Worm (Caenorhabditis elegans) whole organism, young adult: ENCODE results near the gene T04A11.4.
"Not testable (repeated sequence)": the region's sequence is repeated elsewhere in the genome, so short reads cannot be mapped to it uniquely, and the experiment has no call there.

ENCODE experiments used
- B0035.1 ChIP-seq: sonication (generic microtip); optimal IDR thresholded peaks from 2 replicates; lab custom pipeline; 2016; ENCODE audit warnings: missing genetic modification characterization, mild to moderate bottlenecking, missing compliant biosample characterization, missing genotype, missing genetic modification reagents
- F33H1.4 ChIP-seq: fragments of 200-800 bp; sonication (Bioruptor generic); IDR thresholded peaks from 2 replicates; pipeline ENCODE4 v1.3.6; 2022; ENCODE audit warnings: missing genetic modification reagents, missing genetic modification characterization, missing compliant biosample characterization
- F39B2.1 ChIP-seq: fragments of 200-800 bp; sonication (Bioruptor generic); IDR thresholded peaks from 2 replicates; pipeline ENCODE4 v1.3.6; 2022; ENCODE audit warnings: missing genetic modification reagents, missing genetic modification characterization, missing compliant biosample characterization
- K12H6.12 ChIP-seq: fragments of 200-800 bp; sonication (Bioruptor generic); optimal IDR thresholded peaks from 2 replicates; lab custom pipeline; 2018; ENCODE audit warnings: mild to moderate bottlenecking, missing genetic modification characterization, missing compliant biosample characterization
- T07F8.4 ChIP-seq: sonication (generic microtip); optimal IDR thresholded peaks from 2 replicates; lab custom pipeline; 2016; ENCODE audit warnings: mild to moderate bottlenecking, missing genetic modification characterization, moderate library complexity, missing compliant biosample characterization
- T26A5.8 ChIP-seq: sonication (generic microtip); optimal IDR thresholded peaks from 2 replicates; lab custom pipeline; 2016; ENCODE audit warnings: missing genetic modification characterization, missing compliant biosample characterization
- Y53F4B.3 ChIP-seq: fragments of 200-800 bp; sonication (Bioruptor generic); IDR thresholded peaks from 2 replicates; pipeline ENCODE4 v1.3.6; 2022; ENCODE audit warnings: missing genetic modification reagents, missing genetic modification characterization, missing compliant biosample characterization
- Y56A3A.18 ChIP-seq: fragments of 200-800 bp; sonication (Bioruptor generic); IDR thresholded peaks from 2 replicates; pipeline ENCODE4 v1.3.6; 2022; ENCODE audit warnings: missing genetic modification reagents, missing genetic modification characterization, missing compliant biosample characterization
- Y95B8A.8 ChIP-seq: fragments of 200-800 bp; sonication (Bioruptor generic); IDR thresholded peaks from 2 replicates; pipeline ENCODE4 v1.3.6; 2022; ENCODE audit warnings: missing genetic modification reagents, missing genetic modification characterization, missing compliant biosample characterization
- ZK185.1 ChIP-seq: sonication (generic microtip); optimal IDR thresholded peaks from 2 replicates; lab custom pipeline; 2016; ENCODE audit warnings: mild to moderate bottlenecking, missing genetic modification characterization, missing compliant biosample characterization; ENCODE audit not compliant: poor library complexity, severe bottlenecking
- ama-1 ChIP-seq, 3 experiments: fragments of 150-350 bp in 1 of 3; sonication (generic microtip) in 2 of 3; optimal IDR thresholded peaks; 2 replicates each; lab custom pipeline; 2014 to 2018; ENCODE audit warnings: missing biosample characterization in 2 of 3, missing genetic modification characterization in 2 of 3, missing genetic modification reagents in 2 of 3
- aptf-2 ChIP-seq: fragments of 200-800 bp; sonication (Bioruptor generic); conservative IDR thresholded peaks from 2 replicates; pipeline ENCODE4 v1.3.6; 2022; ENCODE audit warnings: missing genetic modification reagents, missing genetic modification characterization, missing compliant biosample characterization
- atf-7 ChIP-seq: sonication (generic microtip); optimal IDR thresholded peaks from 2 replicates; lab custom pipeline; 2017; ENCODE audit warnings: mild to moderate bottlenecking, missing genetic modification characterization, missing compliant biosample characterization
- athp-1 ChIP-seq: sonication (generic microtip); optimal IDR thresholded peaks from 2 replicates; lab custom pipeline; 2017; ENCODE audit warnings: mild to moderate bottlenecking, missing genetic modification characterization, missing compliant biosample characterization
- ceh-91 ChIP-seq: fragments of 200-800 bp; sonication (Bioruptor generic); IDR thresholded peaks from 2 replicates; pipeline ENCODE4 v1.3.6; 2022; ENCODE audit warnings: missing genetic modification reagents, missing genetic modification characterization, missing compliant biosample characterization
- hmg-1.2 ChIP-seq: fragments of 200-800 bp; sonication (Bioruptor generic); IDR thresholded peaks from 2 replicates; pipeline ENCODE4 v1.3.6; 2022; ENCODE audit warnings: missing genetic modification reagents, missing genetic modification characterization, missing compliant biosample characterization
- hmg-20 ChIP-seq: fragments of 200-800 bp; sonication (Bioruptor generic); IDR thresholded peaks from 2 replicates; pipeline ENCODE4 v1.3.6; 2022; ENCODE audit warnings: missing genetic modification reagents, missing genetic modification characterization, missing compliant biosample characterization
- hsf-1 ChIP-seq: fragments of 200-800 bp; sonication (Bioruptor generic); IDR thresholded peaks from 2 replicates; pipeline ENCODE4 v1.3.6; 2022; ENCODE audit warnings: missing genetic modification reagents, missing genetic modification characterization, missing compliant biosample characterization
- lin-54 ChIP-seq: fragments of 200-800 bp; sonication (Bioruptor generic); optimal IDR thresholded peaks from 2 replicates; lab custom pipeline; 2018; ENCODE audit warnings: mild to moderate bottlenecking, missing genetic modification characterization, missing compliant biosample characterization
- lir-1 ChIP-seq: fragments of 200-800 bp; sonication (Bioruptor generic); conservative IDR thresholded peaks from 2 replicates; pipeline ENCODE4 v1.3.6; 2022; ENCODE audit warnings: missing genetic modification reagents, missing genetic modification characterization, missing compliant biosample characterization
- lsl-1 ChIP-seq: fragments of 200-800 bp; sonication (Bioruptor generic); optimal IDR thresholded peaks from 2 replicates; lab custom pipeline; 2018; ENCODE audit warnings: mild to moderate bottlenecking, missing genetic modification characterization, moderate library complexity, missing compliant biosample characterization
- lsy-27 ChIP-seq: sonication (generic microtip); optimal IDR thresholded peaks from 2 replicates; lab custom pipeline; 2017; ENCODE audit warnings: missing genetic modification characterization, mild to moderate bottlenecking, missing compliant biosample characterization, antibody characterized with exemption, missing genotype, borderline replicate concordance; ENCODE audit not compliant: insufficient read depth
- madf-6 ChIP-seq: fragments of 200-800 bp; sonication (Bioruptor generic); IDR thresholded peaks from 2 replicates; pipeline ENCODE4 v1.3.6; 2022; ENCODE audit warnings: missing genetic modification reagents, missing genetic modification characterization, missing compliant biosample characterization
- nhr-80 ChIP-seq: sonication (generic microtip); optimal IDR thresholded peaks from 2 replicates; lab custom pipeline; 2016; ENCODE audit warnings: missing genetic modification characterization, missing compliant biosample characterization
- repo-1 ChIP-seq: sonication (generic microtip); optimal IDR thresholded peaks from 2 replicates; lab custom pipeline; 2017; ENCODE audit warnings: mild to moderate bottlenecking, missing genetic modification characterization, missing compliant biosample characterization
- sea-2 ChIP-seq: fragments of 200-800 bp; sonication (Bioruptor generic); IDR thresholded peaks from 2 replicates; pipeline ENCODE4 v1.3.6; 2022; ENCODE audit warnings: missing genetic modification characterization, missing compliant biosample characterization
- snpc-1.1 ChIP-seq: sonication (generic microtip); optimal IDR thresholded peaks from 2 replicates; lab custom pipeline; 2017; ENCODE audit warnings: missing genetic modification characterization, mild to moderate bottlenecking, missing compliant biosample characterization, antibody characterized with exemption, moderate library complexity, missing genotype, missing genetic modification reagents; ENCODE audit not compliant: insufficient read depth
- snpc-3.4 ChIP-seq: sonication (generic microtip); optimal IDR thresholded peaks from 2 replicates; lab custom pipeline; 2017; ENCODE audit warnings: missing genetic modification characterization, mild to moderate bottlenecking, missing compliant biosample characterization, antibody characterized with exemption, moderate library complexity, missing genotype, missing genetic modification reagents
- unc-130 ChIP-seq: sonication (generic microtip); optimal IDR thresholded peaks from 2 replicates; lab custom pipeline; 2016; ENCODE audit warnings: missing genetic modification reagents, missing genetic modification characterization, missing compliant biosample characterization
- ztf-26 ChIP-seq: sonication (generic microtip); optimal IDR thresholded peaks from 2 replicates; lab custom pipeline; 2017; ENCODE audit warnings: missing genetic modification characterization, missing compliant biosample characterization
- ztf-3 ChIP-seq: fragments of 200-800 bp; sonication (Bioruptor generic); optimal IDR thresholded peaks from 2 replicates; lab custom pipeline; 2018; ENCODE audit warnings: mild to moderate bottlenecking, missing genetic modification characterization, missing compliant biosample characterization

T04A11.4 gene

ce11 chrIV:12487194-12487593, 2.8 kb upstream of the T04A11.4 start, which contains the start of gene sru-26:
Gene sru-26, plus strand, starts transcription at chrIV:12487494.
- no peak for TF ChIP-seq hsf-1 (GFP tag; lab: Robert Waterston, UW)
- no peak for TF ChIP-seq T26A5.8 (tag; lab: Kevin White, UChicago)
- TF ChIP-seq lir-1 (GFP tag; lab: Robert Waterston, UW) = no peak
- TF ChIP-seq B0035.1 (tag; lab: Kevin White, UChicago) = no peak
- TF ChIP-seq atf-7 = no peak
- no peak for TF ChIP-seq T07F8.4 (tag; lab: Kevin White, UChicago)
- no peak for TF ChIP-seq repo-1
- TF ChIP-seq lsy-27 = no peak
- no peak for TF ChIP-seq athp-1
- no peak for TF ChIP-seq ama-1 (optimal IDR thresholded peaks at IDR 0.05; lab: Kevin White, UChicago)
- TF ChIP-seq ama-1 (GFP tag; optimal IDR thresholded peaks at IDR 0.05; lab: Kevin White, UChicago) = no peak
- no peak for TF ChIP-seq Y53F4B.3 (GFP tag; lab: Robert Waterston, UW)
- no peak for TF ChIP-seq Y56A3A.18 (GFP tag; lab: Robert Waterston, UW)
- TF ChIP-seq ztf-26 (tag; lab: Kevin White, UChicago) = no peak
- no peak for TF ChIP-seq F39B2.1
- TF ChIP-seq snpc-3.4 (tag; lab: Kevin White, UChicago) = no peak
- TF ChIP-seq ztf-3 (GFP tag; lab: Kevin White, UChicago) = no peak
- no peak for TF ChIP-seq snpc-1.1 (tag; lab: Kevin White, UChicago)
- TF ChIP-seq aptf-2 (GFP tag; lab: Robert Waterston, UW) = no peak
- TF ChIP-seq, all 124 proteins: peak for 0

DNA sequence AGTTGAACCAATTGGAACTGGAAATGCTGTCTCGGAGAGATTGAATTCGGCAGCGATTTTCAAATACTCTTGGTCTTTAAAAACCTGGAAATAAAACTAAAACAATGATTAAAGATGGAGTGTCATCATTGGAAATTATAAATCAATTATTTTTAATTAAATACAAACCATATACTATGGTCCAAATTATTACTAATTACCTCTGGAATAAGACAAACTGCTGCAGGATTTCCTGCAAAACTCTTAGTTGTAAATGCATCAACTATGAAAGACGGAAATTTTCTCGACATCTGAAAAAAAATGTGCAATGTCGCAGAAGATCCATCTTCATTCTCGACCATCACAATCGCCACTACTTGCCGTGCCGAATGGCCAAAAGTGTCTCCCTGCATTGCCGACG, 5.7 kb downstream of the T04A11.4 start, which contains the start of gene igdb-1:
Gene igdb-1, plus strand, starts transcription at position 301 of the 400 bp plus-strand sequence.
- not testable (repeated sequence) for TF ChIP-seq T26A5.8 (tag; lab: Kevin White, UChicago); ztf-3 (GFP tag; lab: Kevin White, UChicago); F33H1.4 (GFP tag; lab: Robert Waterston, UW)

- TF ChIP-seq Y53F4B.3 (GFP tag; lab: Robert Waterston, UW); lsl-1 (GFP tag; lab: Kevin White, UChicago); nhr-80 (tag; lab: Kevin White, UChicago): not testable (repeated sequence)
- TF ChIP-seq, all 124 proteins: peak for 0; not testable (repeated sequence) for 124
These were observed 7.4 kb downstream of the T04A11.4 start, which contains the start of gene T04A11.1 for ce11 chrIV:12476942-12477341. Gene T04A11.1, minus strand, starts transcription at chrIV:12477042.

DNA sequence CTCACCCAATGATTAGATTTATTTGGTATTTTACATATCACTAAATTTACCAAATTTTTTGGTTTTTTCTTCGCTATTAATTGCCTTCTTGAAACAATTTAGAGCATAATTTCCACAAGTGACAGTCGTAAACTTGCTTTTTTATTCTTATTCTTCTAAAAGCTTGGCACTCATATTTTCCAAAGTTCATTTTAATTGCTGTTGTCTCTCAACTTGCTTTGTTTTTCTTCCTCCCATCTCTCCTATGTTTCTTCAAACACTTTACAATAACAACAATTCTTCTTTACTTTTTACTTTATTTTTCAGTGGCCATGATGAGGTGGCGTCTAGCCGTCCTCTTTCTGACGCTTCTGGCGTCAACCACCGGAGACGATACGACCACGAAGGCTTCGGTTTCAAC, 16.0 kb downstream of the T04A11.4 start, which contains the start of gene igdb-2:
Gene igdb-2, plus strand, starts transcription at position 301 of the 400 bp plus-strand sequence.
- TF ChIP-seq ZK185.1 (tag; lab: Kevin White, UChicago) = no peak
- TF ChIP-seq unc-130 (GFP tag; lab: Kevin White, UChicago) = no peak
- no peak for TF ChIP-seq lin-54
- TF ChIP-seq snpc-1.1 (tag; lab: Kevin White, UChicago) = no peak
- TF ChIP-seq hmg-20 (GFP tag; lab: Robert Waterston, UW) = no peak
- TF ChIP-seq lsy-27 = no peak
- no peak for TF ChIP-seq Y95B8A.8 (GFP tag; lab: Robert Waterston, UW)
- no peak for TF ChIP-seq madf-6 (GFP tag; lab: Robert Waterston, UW)
- TF ChIP-seq ceh-91 (GFP tag; lab: Robert Waterston, UW) = no peak
- TF ChIP-seq sea-2 (GFP tag; lab: Robert Waterston, UW) = no peak

DNA sequence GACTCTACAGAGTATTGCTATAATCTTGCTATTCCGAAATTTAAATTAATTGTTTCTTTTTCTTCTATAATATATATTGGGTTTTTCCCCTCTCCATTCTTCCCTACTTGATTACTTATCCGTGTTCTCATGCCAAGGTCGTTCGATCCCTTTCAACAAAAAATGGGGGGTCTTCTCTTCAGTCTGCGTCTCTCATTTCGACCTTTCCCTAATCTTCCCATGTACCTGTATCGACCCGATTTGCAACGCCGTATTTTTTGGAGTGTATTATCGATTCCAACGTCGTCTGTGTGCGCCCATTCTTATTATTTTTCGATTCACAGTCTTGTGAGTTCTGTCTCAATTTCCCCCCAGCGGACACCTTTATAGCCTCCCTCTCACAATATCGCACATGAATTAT, 16.6 kb downstream of the T04A11.4 start:
- TF ChIP-seq K12H6.12 (tag; lab: Kevin White, UChicago) (no peak), aptf-2 (GFP tag; lab: Robert Waterston, UW) (0 out of 2 replicates have a peak, but pooled peaks have one; percentile 60), hmg-1.2 (GFP tag; lab: Robert Waterston, UW) (peak; percentile 41; the same call in 1 of the 2 replicates)
